Worm (Caenorhabditis elegans) whole organism, early embryonic: Measurements from ENCODE around the gene ufbp-1.

Source experiments
- B0310.2 ChIP-seq: sonication (generic microtip); optimal IDR thresholded peaks from 2 replicates; lab custom pipeline; 2016; ENCODE audit warnings: mild to moderate bottlenecking, missing genetic modification characterization, missing compliant biosample characterization
- F13C5.2 ChIP-seq: sonication (generic microtip); optimal IDR thresholded peaks from 2 replicates; lab custom pipeline; 2017; ENCODE audit warnings: mild to moderate bottlenecking, missing genetic modification characterization, inconsistent platforms, missing compliant biosample characterization
- ama-1 ChIP-seq: fragments of 150-350 bp; optimal IDR thresholded peaks from 2 replicates; lab custom pipeline; 2014
- ceh-13 ChIP-seq: fragments of 200-800 bp; sonication (Bioruptor generic); optimal IDR thresholded peaks from 2 replicates; lab custom pipeline; 2018; ENCODE audit warnings: mild to moderate bottlenecking, missing genetic modification characterization, missing compliant biosample characterization
- ets-7 ChIP-seq: sonication (generic microtip); optimal IDR thresholded peaks from 2 replicates; lab custom pipeline; 2016; ENCODE audit warnings: missing genotype, missing genetic modification characterization, missing compliant biosample characterization
- flt-1 ChIP-seq: fragments of 200-800 bp; sonication (Bioruptor generic); IDR thresholded peaks from 2 replicates; pipeline ENCODE4 v1.3.6; 2022; ENCODE audit warnings: missing genetic modification characterization, missing compliant biosample characterization
- hmbx-1 ChIP-seq: sonication (generic microtip); optimal IDR thresholded peaks from 2 replicates; lab custom pipeline; 2016; ENCODE audit warnings: mild to moderate bottlenecking, missing genetic modification characterization, missing compliant biosample characterization
- hnd-1 ChIP-seq: sonication (generic microtip); optimal IDR thresholded peaks from 2 replicates; lab custom pipeline; 2016; ENCODE audit warnings: missing genetic modification characterization, missing compliant biosample characterization
- tbx-37 ChIP-seq: fragments of 200-800 bp; sonication (Bioruptor generic); conservative IDR thresholded peaks from 2 replicates; pipeline ENCODE4 v1.3.6; 2022; ENCODE audit warnings: missing genetic modification reagents, missing genetic modification characterization, missing compliant biosample characterization

DNA sequence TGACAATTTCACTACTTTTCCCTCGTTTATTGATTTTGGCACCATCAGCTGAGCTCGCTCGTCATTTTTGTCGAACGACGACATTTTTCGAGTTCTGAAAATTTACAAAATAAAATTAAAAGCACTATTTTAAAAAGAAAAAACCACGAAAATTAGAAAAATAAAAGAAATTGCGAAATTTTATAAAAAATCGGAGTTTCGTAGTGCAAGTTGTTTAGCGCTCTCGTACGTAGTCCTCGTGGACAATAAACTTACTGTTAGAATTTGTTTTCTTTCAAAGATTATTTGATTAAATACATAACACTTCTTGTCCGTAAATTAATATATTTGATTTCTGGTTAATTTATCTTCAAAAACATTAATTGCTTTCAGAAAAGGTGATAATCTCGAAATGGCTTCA, 46.8 kb upstream of the ufbp-1 start, which contains the start of the genes ess-2 and F42H10.2:
- TF ChIP-seq tbx-37 (GFP tag; lab: Robert Waterston, UW) (no peak), flt-1 (GFP tag; lab: Robert Waterston, UW) (no peak), ama-1 (lab: Kevin White, UChicago) (no peak), hmbx-1 (tag; lab: Kevin White, UChicago) (no peak), F13C5.2 (tag; lab: Kevin White, UChicago) (no peak), hnd-1 (tag; lab: Kevin White, UChicago) (no peak), B0310.2 (tag; lab: Kevin White, UChicago) (no peak), ceh-13 (GFP tag; lab: Kevin White, UChicago) (no peak), ets-7 (tag; lab: Kevin White, UChicago) (no peak)
